Worm (Caenorhabditis elegans): Measurements from ENCODE around the gene cka-2.

cka-2 gene

ce11 chrX:4294957-4295356, 9.0 kb downstream of the cka-2 start:
- TF ChIP-seq ceh-82 (tag; optimal IDR thresholded peaks at IDR 0.05) (no peak), elt-2 (tag; optimal IDR thresholded peaks at IDR 0.05) (peak; percentile 32)

- no peak for TF ChIP-seq unc-62 (GFP tag; optimal IDR thresholded peaks at IDR 0.05)
- no peak for TF ChIP-seq nhr-28 (tag; optimal IDR thresholded peaks at IDR 0.05)
- no peak for TF ChIP-seq elt-2 (tag; optimal IDR thresholded peaks at IDR 0.05)
- no peak for TF ChIP-seq jun-1 (tag; optimal IDR thresholded peaks at IDR 0.05)
- no peak for TF ChIP-seq lin-15B (tag; optimal IDR thresholded peaks at IDR 0.05)
- no peak for TF ChIP-seq nhr-67 (tag; optimal IDR thresholded peaks at IDR 0.05)
- no peak for TF ChIP-seq hmg-11 (tag; optimal IDR thresholded peaks at IDR 0.05)
- TF ChIP-seq nhr-76 (tag; optimal IDR thresholded peaks at IDR 0.05), result no peak
Observed at ce11 chrX:4295917-4296316, 10.0 kb downstream of the cka-2 start.

- no peak for TF ChIP-seq unc-39 (tag; optimal IDR thresholded peaks at IDR 0.05)
- TF ChIP-seq elt-2 (tag; optimal IDR thresholded peaks at IDR 0.05), result no peak
- TF ChIP-seq lin-39 (tag; optimal IDR thresholded peaks at IDR 0.05), result peak; percentile 21
- TF ChIP-seq egl-5 (tag; optimal IDR thresholded peaks at IDR 0.05), result peak; percentile 1
- no peak for TF ChIP-seq ceh-9 (tag; optimal IDR thresholded peaks at IDR 0.05)
Observed at ce11 chrX:4297452-4297851, 11.5 kb downstream of the cka-2 start, which contains the start of gene paf-2. Gene paf-2, minus strand, starts transcription at chrX:4297741.

ce11 chrX:4303200-4303599, 17.3 kb downstream of the cka-2 start:
- TF ChIP-seq skn-1 (tag; optimal IDR thresholded peaks at IDR 0.05) (no peak), mml-1 (tag; optimal IDR thresholded peaks at IDR 0.05) (no peak)

- TF ChIP-seq ztf-11 (tag; optimal IDR thresholded peaks at IDR 0.05), result no peak
- no peak for TF ChIP-seq hmg-11 (tag; optimal IDR thresholded peaks at IDR 0.05)
- TF ChIP-seq nhr-77 (tag; optimal IDR thresholded peaks at IDR 0.05), result no peak
- no peak for TF ChIP-seq ceh-9 (tag; optimal IDR thresholded peaks at IDR 0.05)
- no peak for TF ChIP-seq jun-1 (tag; optimal IDR thresholded peaks at IDR 0.05)
- no peak for TF ChIP-seq tbx-2 (tag; optimal IDR thresholded peaks at IDR 0.05)
- no peak for TF ChIP-seq nhr-76 (tag; optimal IDR thresholded peaks at IDR 0.05)
- no peak for TF ChIP-seq nhr-25 (tag; optimal IDR thresholded peaks at IDR 0.05)
- TF ChIP-seq mml-1 (tag; optimal IDR thresholded peaks at IDR 0.05), result no peak
- TF ChIP-seq unc-39 (tag; optimal IDR thresholded peaks at IDR 0.05), result no peak
- no peak for TF ChIP-seq skn-1 (tag; optimal IDR thresholded peaks at IDR 0.05)
- TF ChIP-seq elt-2 (tag; optimal IDR thresholded peaks at IDR 0.05), result no peak
- no peak for TF ChIP-seq unc-62 (GFP tag; optimal IDR thresholded peaks at IDR 0.05)
- no peak for TF ChIP-seq ama-1 (optimal IDR thresholded peaks at IDR 0.05)
- TF ChIP-seq snpc-4 (tag; optimal IDR thresholded peaks at IDR 0.05), result no peak
Observed at ce11 chrX:4306861-4307260, 20.9 kb downstream of the cka-2 start, which contains the start of gene pqn-15. Gene pqn-15, minus strand, starts transcription at chrX:4306961.

ce11 chrX:4307559-4308005, 21.7 kb downstream of the cka-2 start:
- TF ChIP-seq hmg-11 (tag; optimal IDR thresholded peaks at IDR 0.05) (peak; percentile 75), lsy-12 (tag; optimal IDR thresholded peaks at IDR 0.05) (peak; percentile 19), lin-39 (tag; optimal IDR thresholded peaks at IDR 0.05) (no peak), jun-1 (tag; optimal IDR thresholded peaks at IDR 0.05) (no peak), ceh-16 (tag; optimal IDR thresholded peaks at IDR 0.05) (no peak), mdl-1 (tag; optimal IDR thresholded peaks at IDR 0.05) (no peak), elt-3 (tag; optimal IDR thresholded peaks at IDR 0.05) (no peak), nhr-25 (tag; optimal IDR thresholded peaks at IDR 0.05) (peak; percentile 50), nfya-1 (tag; optimal IDR thresholded peaks at IDR 0.05; ENCODE audit: insufficient read depth) (peak; percentile 44), elt-2 (tag; optimal IDR thresholded peaks at IDR 0.05) (peak; percentile 25), sea-2 (GFP tag; optimal IDR thresholded peaks at IDR 0.05) (no peak), unc-62 (GFP tag; optimal IDR thresholded peaks at IDR 0.05) (no peak), ztf-11 (tag; optimal IDR thresholded peaks at IDR 0.05) (no peak)

ce11 chrX:4311668-4312067, 25.7 kb downstream of the cka-2 start, which contains the start of gene C52B9.8:
Gene C52B9.8, minus strand, starts transcription at chrX:4311768.
- TF ChIP-seq unc-39 (tag; optimal IDR thresholded peaks at IDR 0.05) (no peak), skn-1 (tag; optimal IDR thresholded peaks at IDR 0.05) (no peak), hmg-11 (tag; optimal IDR thresholded peaks at IDR 0.05) (no peak), sea-2 (GFP tag; optimal IDR thresholded peaks at IDR 0.05) (no peak), nhr-25 (tag; optimal IDR thresholded peaks at IDR 0.05) (no peak), nhr-23 (tag; optimal IDR thresholded peaks at IDR 0.05) (no peak), ama-1 (optimal IDR thresholded peaks at IDR 0.05) (no peak), nhr-12 (tag; optimal IDR thresholded peaks at IDR 0.05) (no peak), tbx-2 (tag; optimal IDR thresholded peaks at IDR 0.05) (no peak), aly-2 (tag; optimal IDR thresholded peaks at IDR 0.05) (no peak), elt-2 (tag; optimal IDR thresholded peaks at IDR 0.05) (no peak), nhr-11 (tag; optimal IDR thresholded peaks at IDR 0.05) (no peak), lin-39 (tag; optimal IDR thresholded peaks at IDR 0.05) (no peak), egl-5 (tag; optimal IDR thresholded peaks at IDR 0.05) (no peak), jun-1 (tag; optimal IDR thresholded peaks at IDR 0.05) (no peak), nhr-77 (tag; optimal IDR thresholded peaks at IDR 0.05) (no peak), ceh-16 (tag; optimal IDR thresholded peaks at IDR 0.05) (no peak)
